Worm (Caenorhabditis elegans): ENCODE data around the gene ndub-3.

The ndub-3 gene

ce11 chrII:8962206-8962605 is 2.5 kb downstream of the ndub-3 start:
- TF ChIP-seq ets-7 (tag; optimal IDR thresholded peaks at IDR 0.05) (no peak), sea-1 (GFP tag; conservative IDR thresholded peaks at IDR 0.05) (no peak), aly-1 (tag; optimal IDR thresholded peaks at IDR 0.05) (no peak), ama-1 (optimal IDR thresholded peaks at IDR 0.05) (no peak), hnd-1 (tag; optimal IDR thresholded peaks at IDR 0.05) (no peak), flt-1 (GFP tag; IDR thresholded peaks at IDR 0.05) (no peak), B0310.2 (tag; optimal IDR thresholded peaks at IDR 0.05) (no peak), hmg-4 (GFP tag; optimal IDR thresholded peaks at IDR 0.05) (no peak), tbx-11 (GFP tag; IDR thresholded peaks at IDR 0.05) (no peak), F13C5.2 (tag; optimal IDR thresholded peaks at IDR 0.05) (no peak), ceh-13 (GFP tag; optimal IDR thresholded peaks at IDR 0.05) (no peak), tra-4 (tag; optimal IDR thresholded peaks at IDR 0.05) (no peak), tbx-37 (GFP tag; conservative IDR thresholded peaks at IDR 0.05) (no peak), scrt-1 (GFP tag; IDR thresholded peaks at IDR 0.05) (no peak), pes-1 (GFP tag; IDR thresholded peaks at IDR 0.05) (no peak), ceh-36 (tag; optimal IDR thresholded peaks at IDR 0.05) (no peak), hmbx-1 (tag; optimal IDR thresholded peaks at IDR 0.05) (no peak)

ce11 chrII:8961450-8961849 is 3.2 kb downstream of the ndub-3 start:
- TF ChIP-seq hmbx-1 (tag; optimal IDR thresholded peaks at IDR 0.05) = no peak
- TF ChIP-seq B0310.2 (tag; optimal IDR thresholded peaks at IDR 0.05) = no peak
- TF ChIP-seq hmg-4 (GFP tag; optimal IDR thresholded peaks at IDR 0.05) = no peak
- TF ChIP-seq tbx-11 (GFP tag; IDR thresholded peaks at IDR 0.05) = no peak
- TF ChIP-seq tra-4 (tag; optimal IDR thresholded peaks at IDR 0.05) = no peak
- TF ChIP-seq ets-7 (tag; optimal IDR thresholded peaks at IDR 0.05) = no peak
- no peak for TF ChIP-seq tbx-37 (GFP tag; conservative IDR thresholded peaks at IDR 0.05)
- TF ChIP-seq ceh-13 (GFP tag; optimal IDR thresholded peaks at IDR 0.05) = no peak
- TF ChIP-seq aly-1 (tag; optimal IDR thresholded peaks at IDR 0.05) = no peak
- no peak for TF ChIP-seq ceh-36 (tag; optimal IDR thresholded peaks at IDR 0.05)
- no peak for TF ChIP-seq F13C5.2 (tag; optimal IDR thresholded peaks at IDR 0.05)
- TF ChIP-seq scrt-1 (GFP tag; IDR thresholded peaks at IDR 0.05) = no peak
- TF ChIP-seq sea-1 (GFP tag; conservative IDR thresholded peaks at IDR 0.05) = no peak
- no peak for TF ChIP-seq flt-1 (GFP tag; IDR thresholded peaks at IDR 0.05)
- no peak for TF ChIP-seq pes-1 (GFP tag; IDR thresholded peaks at IDR 0.05)
- TF ChIP-seq ama-1 (optimal IDR thresholded peaks at IDR 0.05) = no peak
- TF ChIP-seq hnd-1 (tag; optimal IDR thresholded peaks at IDR 0.05) = no peak

ce11 chrII:8960414-8960813 is 4.3 kb downstream of the ndub-3 start, which contains the start of gene cal-2:
Gene cal-2, plus strand, starts transcription at chrII:8960714.
- TF ChIP-seq tbx-11 (GFP tag; IDR thresholded peaks at IDR 0.05) (no peak), sea-1 (GFP tag; conservative IDR thresholded peaks at IDR 0.05) (no peak), ceh-36 (tag; optimal IDR thresholded peaks at IDR 0.05) (no peak), hnd-1 (tag; optimal IDR thresholded peaks at IDR 0.05) (no peak), ceh-13 (GFP tag; optimal IDR thresholded peaks at IDR 0.05) (no peak), hmbx-1 (tag; optimal IDR thresholded peaks at IDR 0.05) (no peak), tra-4 (tag; optimal IDR thresholded peaks at IDR 0.05) (no peak)

ce11 chrII:8959081-8959480 is 5.6 kb downstream of the ndub-3 start:
- TF ChIP-seq tra-4 (tag; optimal IDR thresholded peaks at IDR 0.05) = no peak
- no peak for TF ChIP-seq flt-1 (GFP tag; IDR thresholded peaks at IDR 0.05)

ce11 chrII:8956896-8957295 is 7.8 kb downstream of the ndub-3 start:
- TF ChIP-seq tra-4 (tag; optimal IDR thresholded peaks at IDR 0.05) (no peak), tbx-37 (GFP tag; conservative IDR thresholded peaks at IDR 0.05) (no peak), sea-1 (GFP tag; conservative IDR thresholded peaks at IDR 0.05) (no peak)

ce11 chrII:8953703-8954102 is 11.0 kb downstream of the ndub-3 start:
- no peak for TF ChIP-seq ama-1 (optimal IDR thresholded peaks at IDR 0.05)
- TF ChIP-seq ets-7 (tag; optimal IDR thresholded peaks at IDR 0.05) = no peak
- TF ChIP-seq tbx-37 (GFP tag; conservative IDR thresholded peaks at IDR 0.05) = no peak
- no peak for TF ChIP-seq tbx-11 (GFP tag; IDR thresholded peaks at IDR 0.05)

ce11 chrII:8951270-8951669 is 13.4 kb downstream of the ndub-3 start:
- no peak for TF ChIP-seq ets-7 (tag; optimal IDR thresholded peaks at IDR 0.05)
- TF ChIP-seq hnd-1 (tag; optimal IDR thresholded peaks at IDR 0.05) = no peak
- no peak for TF ChIP-seq tra-4 (tag; optimal IDR thresholded peaks at IDR 0.05)
- no peak for TF ChIP-seq F13C5.2 (tag; optimal IDR thresholded peaks at IDR 0.05)
- no peak for TF ChIP-seq B0310.2 (tag; optimal IDR thresholded peaks at IDR 0.05)
- no peak for TF ChIP-seq hmbx-1 (tag; optimal IDR thresholded peaks at IDR 0.05)
- TF ChIP-seq ceh-13 (GFP tag; optimal IDR thresholded peaks at IDR 0.05) = no peak
- no peak for TF ChIP-seq scrt-1 (GFP tag; IDR thresholded peaks at IDR 0.05)
- TF ChIP-seq pes-1 (GFP tag; IDR thresholded peaks at IDR 0.05) = no peak
- TF ChIP-seq sea-1 (GFP tag; conservative IDR thresholded peaks at IDR 0.05) = no peak
- no peak for TF ChIP-seq ceh-36 (tag; optimal IDR thresholded peaks at IDR 0.05)
- TF ChIP-seq ama-1 (optimal IDR thresholded peaks at IDR 0.05) = no peak
- no peak for TF ChIP-seq tbx-37 (GFP tag; conservative IDR thresholded peaks at IDR 0.05)
- TF ChIP-seq aly-1 (tag; optimal IDR thresholded peaks at IDR 0.05) = no peak
- TF ChIP-seq hmg-4 (GFP tag; optimal IDR thresholded peaks at IDR 0.05) = no peak
- no peak for TF ChIP-seq flt-1 (GFP tag; IDR thresholded peaks at IDR 0.05)
- no peak for TF ChIP-seq tbx-11 (GFP tag; IDR thresholded peaks at IDR 0.05)

- TF ChIP-seq ets-7 (tag; optimal IDR thresholded peaks at IDR 0.05) = no peak
- TF ChIP-seq aly-1 (tag; optimal IDR thresholded peaks at IDR 0.05) = no peak
- no peak for TF ChIP-seq hmg-4 (GFP tag; optimal IDR thresholded peaks at IDR 0.05)
- no peak for TF ChIP-seq tbx-37 (GFP tag; conservative IDR thresholded peaks at IDR 0.05)
- TF ChIP-seq hnd-1 (tag; optimal IDR thresholded peaks at IDR 0.05) = no peak
- no peak for TF ChIP-seq hmbx-1 (tag; optimal IDR thresholded peaks at IDR 0.05)
- no peak for TF ChIP-seq B0310.2 (tag; optimal IDR thresholded peaks at IDR 0.05)
- TF ChIP-seq F13C5.2 (tag; optimal IDR thresholded peaks at IDR 0.05) = no peak
- TF ChIP-seq tra-4 (tag; optimal IDR thresholded peaks at IDR 0.05) = no peak
- TF ChIP-seq ama-1 (optimal IDR thresholded peaks at IDR 0.05) = no peak
- TF ChIP-seq sea-1 (GFP tag; conservative IDR thresholded peaks at IDR 0.05) = no peak
- TF ChIP-seq flt-1 (GFP tag; IDR thresholded peaks at IDR 0.05) = no peak
- TF ChIP-seq tbx-11 (GFP tag; IDR thresholded peaks at IDR 0.05) = no peak
Measured at ce11 chrII:8948640-8949039, 16.1 kb downstream of the ndub-3 start.

Data from whole organism, early embryonic.